Worm (Caenorhabditis elegans): Measurements from ENCODE around the gene F44A6.4.
A peak's percentile ranks its signal among the peaks of the same experiment; 100 is the strongest.

The F44A6.4 gene

DNA sequence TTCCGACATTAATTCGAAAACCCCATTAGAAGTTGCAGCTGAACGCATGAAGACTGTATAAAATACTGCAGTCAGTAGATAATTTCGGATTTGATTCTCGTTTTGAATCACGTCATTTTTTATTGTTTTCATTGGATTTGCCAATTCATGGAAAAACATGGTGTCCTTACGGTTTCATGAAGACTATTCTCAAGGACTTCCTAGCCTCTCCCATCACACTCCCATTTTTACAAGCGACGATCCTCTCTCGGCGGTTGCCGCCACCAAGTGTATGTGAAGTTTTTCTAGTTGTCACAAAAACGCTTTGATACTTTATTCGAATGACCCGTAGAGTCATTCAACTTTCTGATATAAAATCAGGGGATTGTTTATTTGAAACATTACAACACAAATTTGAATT lies 25.5 kb downstream of the F44A6.4 start:
- TF ChIP-seq blmp-1 (tag; optimal IDR thresholded peaks at IDR 0.05) (peak; percentile 53), lsy-2 (tag; optimal IDR thresholded peaks at IDR 0.05) (peak in 1 of 2 experiments; percentile 1), swsn-7 (tag; optimal IDR thresholded peaks at IDR 0.05) (no peak), C34B4.2 (tag; optimal IDR thresholded peaks at IDR 0.05) (no peak), C04F5.9 (tag; optimal IDR thresholded peaks at IDR 0.05) (no peak), C16A3.4 (tag; optimal IDR thresholded peaks at IDR 0.05) (no peak), unc-98 (GFP tag; IDR thresholded peaks at IDR 0.05) (no peak), ces-1 (GFP tag; optimal IDR thresholded peaks at IDR 0.05) (no peak), elt-2 (tag; optimal IDR thresholded peaks at IDR 0.05) (no peak), lin-14 (GFP tag; optimal IDR thresholded peaks at IDR 0.05) (peak; percentile 59), F16B12.6 (tag; optimal IDR thresholded peaks at IDR 0.05) (no peak), lir-3 (tag; optimal IDR thresholded peaks at IDR 0.05; ENCODE audit: poor library complexity) (no peak), isw-1 (GFP tag; IDR thresholded peaks at IDR 0.05) (no peak)

ce11 chrX:10189244-10189643 lies 26.1 kb downstream of the F44A6.4 start:
- TF ChIP-seq ceh-63 (GFP tag; optimal IDR thresholded peaks at IDR 0.05) (no peak), sup-37 (GFP tag; optimal IDR thresholded peaks at IDR 0.05) (no peak), fkh-10 (GFP tag; optimal IDR thresholded peaks at IDR 0.05) (no peak), blmp-1 (tag; optimal IDR thresholded peaks at IDR 0.05) (peak; percentile 27), ztf-4 (tag; optimal IDR thresholded peaks at IDR 0.05) (no peak), nhr-85 (tag) (peak; percentile 60), elt-3 (tag; optimal IDR thresholded peaks at IDR 0.05) (peak in 1 of 6 experiments; percentile 38), lin-35 (GFP tag; optimal IDR thresholded peaks at IDR 0.05) (no peak), sox-4 (tag; optimal IDR thresholded peaks at IDR 0.05) (no peak), lin-14 (GFP tag; optimal IDR thresholded peaks at IDR 0.05) (peak; percentile 14), lin-13 (GFP tag; optimal IDR thresholded peaks at IDR 0.05) (no peak), alr-1 (tag; optimal IDR thresholded peaks at IDR 0.05; ENCODE audit: borderline replicate concordance) (no peak), ztf-11 (tag; optimal IDR thresholded peaks at IDR 0.05) (no peak), dsc-1 (tag; optimal IDR thresholded peaks at IDR 0.05) (no peak), grh-1 (GFP tag; IDR thresholded peaks at IDR 0.05) (peak; percentile 76), efl-1 (optimal IDR thresholded peaks at IDR 0.05) (no peak), efl-1 (GFP tag; optimal IDR thresholded peaks at IDR 0.05 in 1 of 2) (peak in 1 of 2 experiments; percentile 62), jun-1 (tag; optimal IDR thresholded peaks at IDR 0.05) (no peak), nhr-77 (tag; optimal IDR thresholded peaks at IDR 0.05) (no peak), nhr-90 (tag; optimal IDR thresholded peaks at IDR 0.05; ENCODE audit: poor library complexity) (no peak), fos-1 (tag; optimal IDR thresholded peaks at IDR 0.05) (no peak), C16A3.4 (tag; optimal IDR thresholded peaks at IDR 0.05) (no peak), isw-1 (GFP tag; IDR thresholded peaks at IDR 0.05) (no peak), mep-1 (tag; optimal IDR thresholded peaks at IDR 0.05) (no peak)

- TF ChIP-seq tlp-1 (tag; optimal IDR thresholded peaks at IDR 0.05) = no peak
- no peak for TF ChIP-seq aly-2 (tag; optimal IDR thresholded peaks at IDR 0.05)
- no peak for TF ChIP-seq Y116A8C.19 (tag; optimal IDR thresholded peaks at IDR 0.05; ENCODE audit: borderline replicate concordance)
- TF ChIP-seq hlh-4 (tag; optimal IDR thresholded peaks at IDR 0.05) = no peak
- TF ChIP-seq nhr-237 (tag; optimal IDR thresholded peaks at IDR 0.05) = no peak
- TF ChIP-seq sup-37 (GFP tag; optimal IDR thresholded peaks at IDR 0.05) = peak; percentile 53
- no peak for TF ChIP-seq aha-1 (tag; optimal IDR thresholded peaks at IDR 0.05)
- peak; percentile 45 to 62 for TF ChIP-seq efl-1 (optimal IDR thresholded peaks at IDR 0.05)
- TF ChIP-seq efl-1 (GFP tag; optimal IDR thresholded peaks at IDR 0.05 in 1 of 2) = peak in 1 of 2 experiments; percentile 63
- TF ChIP-seq C04F5.9 (tag; optimal IDR thresholded peaks at IDR 0.05) = no peak
- peak; percentile 74 for TF ChIP-seq unc-130 (tag; optimal IDR thresholded peaks at IDR 0.05)
- peak; percentile 64 for TF ChIP-seq nhr-19 (GFP tag; conservative IDR thresholded peaks at IDR 0.05)
- peak; percentile 31 for TF ChIP-seq zip-4 (GFP tag; optimal IDR thresholded peaks at IDR 0.05)
- peak; percentile 13 for TF ChIP-seq nhr-11 (tag; optimal IDR thresholded peaks at IDR 0.05)
- no peak for TF ChIP-seq ces-1 (GFP tag; optimal IDR thresholded peaks at IDR 0.05)
- TF ChIP-seq ceh-63 (GFP tag; optimal IDR thresholded peaks at IDR 0.05) = no peak
- peak; percentile 40 for TF ChIP-seq blmp-1 (tag; optimal IDR thresholded peaks at IDR 0.05)
- no peak for TF ChIP-seq ztf-4 (tag; optimal IDR thresholded peaks at IDR 0.05)
- peak; percentile 33 for TF ChIP-seq jun-1 (tag; optimal IDR thresholded peaks at IDR 0.05)
- no peak for TF ChIP-seq alr-1 (tag; optimal IDR thresholded peaks at IDR 0.05; ENCODE audit: borderline replicate concordance)
- TF ChIP-seq lin-15B (tag; optimal IDR thresholded peaks at IDR 0.05) = no peak
- TF ChIP-seq ets-5 (GFP tag; IDR thresholded peaks at IDR 0.05) = no peak
- TF ChIP-seq ama-1 (optimal IDR thresholded peaks at IDR 0.05) = no peak
- TF ChIP-seq grh-1 (GFP tag; IDR thresholded peaks at IDR 0.05) = no peak
- peak; percentile 53 to 58 for TF ChIP-seq lin-35 (GFP tag; optimal IDR thresholded peaks at IDR 0.05)
- no peak for TF ChIP-seq egl-27 (tag; optimal IDR thresholded peaks at IDR 0.05)
- no peak for TF ChIP-seq nhr-85 (tag)
- TF ChIP-seq unc-30 (tag; optimal IDR thresholded peaks at IDR 0.05) = no peak
- TF ChIP-seq nhr-12 (tag; optimal IDR thresholded peaks at IDR 0.05) = no peak
- TF ChIP-seq nhr-28 (tag; optimal IDR thresholded peaks at IDR 0.05) = no peak
Measured at ce11 chrX:10188493-10188895, 26.8 kb downstream of the F44A6.4 start.
